Fruit fly (Drosophila melanogaster) whole organism, adult: ENCODE measurements around the gene CG4839.

Experiments used
- CG1620 ChIP-seq: fragments of 200-800 bp; sonication (Bioruptor generic); optimal IDR thresholded peaks from 2 replicates; lab custom pipeline; 2016; ENCODE audit warnings: missing biosample characterization, missing genetic modification characterization
- cnc ChIP-seq, 2 experiments: fragments of >200 bp; optimal IDR thresholded peaks; 2 replicates each; lab custom pipeline; 2017

DNA sequence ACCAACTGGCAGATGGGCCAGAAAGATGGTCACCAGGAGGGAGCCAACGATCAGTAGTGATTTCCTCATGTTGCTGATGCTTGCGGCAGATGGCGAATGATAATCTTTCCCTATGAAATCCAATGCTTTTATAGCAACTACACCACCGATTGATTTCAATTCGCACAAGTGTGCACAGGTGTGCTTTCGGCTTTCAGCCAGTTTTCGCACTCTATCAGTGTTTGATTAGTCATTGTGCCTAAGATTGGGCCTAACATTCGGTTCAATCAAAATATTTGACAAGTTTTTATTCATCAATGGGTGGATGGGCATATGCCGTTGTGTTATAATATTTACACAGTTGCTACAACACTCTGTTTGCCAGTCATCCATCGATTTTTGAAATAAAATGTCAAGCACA, 21.9 kb upstream of the CG4839 start, which contains the start of gene CG13135:
- TF ChIP-seq cnc (optimal IDR thresholded peaks at IDR 0.05; lab: Kevin White, UChicago) (no peak), CG1620 (GFP tag; lab: Kevin White, UChicago) (no peak)
